Worm (Caenorhabditis elegans) whole organism, late embryonic: ENCODE measurements around the gene cest-8.

Experiments used
- ceh-30 ChIP-seq: fragments of 150-350 bp; optimal IDR thresholded peaks from 2 replicates; lab custom pipeline; 2014; ENCODE audit warnings: missing biosample characterization, missing genetic modification characterization
- ceh-9 ChIP-seq: sonication (generic microtip); optimal IDR thresholded peaks from 2 replicates; lab custom pipeline; 2016; ENCODE audit warnings: mild to moderate bottlenecking, missing genetic modification characterization, inconsistent platforms, missing compliant biosample characterization

ce11 chrX:12216943-12217342 lies 2.5 kb upstream of the cest-8 start, which contains the start of gene C23H4.8:
- no peak for TF ChIP-seq ceh-30
- no peak for TF ChIP-seq ceh-9 (tag; lab: Kevin White, UChicago)
